Fruit fly (Drosophila melanogaster) Kc167 (cell line): ENCODE measurements around the gene CG32081.

ENCODE experiments used
- Sin3A ChIP-seq: fragments of >200 bp; optimal IDR thresholded peaks from 2 replicates; lab custom pipeline; 2018; ENCODE audit warnings: missing external identifiers
- h ChIP-seq: fragments of >200 bp; optimal IDR thresholded peaks from 3 replicates; lab custom pipeline; 2018; ENCODE audit warnings: missing external identifiers
- insv ChIP-seq: fragments of >200 bp; optimal IDR thresholded peaks from 3 replicates; lab custom pipeline; 2018; ENCODE audit warnings: missing external identifiers

dm6 chr3L:11041193-11041592, 13.8 kb downstream of the CG32081 start:
- TF ChIP-seq insv (lab: Kevin White, UChicago) (no peak), Sin3A (lab: Kevin White, UChicago) (no peak), h (lab: Kevin White, UChicago) (no peak)
